Fruit fly (Drosophila melanogaster) whole organism, embryonic: ENCODE data around the gene Jhbp3.

Source experiments
- Abd-B ChIP-seq: fragments of 200-800 bp; sonication (Bioruptor generic); optimal IDR thresholded peaks from 2 replicates; lab custom pipeline; 2018; ENCODE audit warnings: missing biosample characterization, mild to moderate bottlenecking, missing genetic modification characterization, moderate library complexity
- Aef1 ChIP-seq: fragments of 200-800 bp; sonication (Bioruptor generic); IDR thresholded peaks from 3 replicates; pipeline ENCODE4 v1.3.6; 2022; ENCODE audit warnings: missing biosample characterization, missing genetic modification characterization
- CG10321 ChIP-seq: fragments of 200-800 bp; sonication (Bioruptor generic); IDR thresholded peaks from 2 replicates; pipeline ENCODE4 v1.3.6; 2022; ENCODE audit warnings: missing biosample characterization, missing genetic modification characterization
- CG11560 ChIP-seq: fragments of 200-800 bp; sonication (Bioruptor generic); IDR thresholded peaks from 3 replicates; pipeline ENCODE4 v1.3.6; 2022; ENCODE audit warnings: missing biosample characterization, missing genetic modification characterization
- CG11723 ChIP-seq: fragments of 200-800 bp; sonication (Bioruptor generic); optimal IDR thresholded peaks from 2 replicates; lab custom pipeline; 2017; ENCODE audit warnings: missing biosample characterization, mild to moderate bottlenecking, missing genetic modification characterization
- CG12155 ChIP-seq: fragments of 200-800 bp; sonication (Bioruptor generic); optimal IDR thresholded peaks from 3 replicates; lab custom pipeline; 2016; ENCODE audit warnings: missing biosample characterization, missing genetic modification characterization
- CG13123 ChIP-seq: fragments of 200-800 bp; sonication (Bioruptor generic); optimal IDR thresholded peaks from 2 replicates; lab custom pipeline; 2016; ENCODE audit warnings: missing biosample characterization, missing genetic modification characterization
- CG14050 ChIP-seq: fragments of 200-800 bp; sonication (Bioruptor generic); IDR thresholded peaks from 3 replicates; pipeline ENCODE4 v1.3.6; 2022; ENCODE audit warnings: missing biosample characterization, missing genetic modification characterization
- CG15073 ChIP-seq: fragments of 200-800 bp; sonication (Bioruptor generic); optimal IDR thresholded peaks from 2 replicates; lab custom pipeline; 2016; ENCODE audit warnings: missing biosample characterization, missing genetic modification characterization
- CG17328 ChIP-seq: fragments of 200-800 bp; sonication (Bioruptor generic); IDR thresholded peaks from 2 replicates; pipeline ENCODE4 v1.3.6; 2022; ENCODE audit warnings: missing biosample characterization, missing genetic modification characterization
- CG17385 ChIP-seq: fragments of 200-800 bp; sonication (Bioruptor generic); optimal IDR thresholded peaks from 3 replicates; lab custom pipeline; 2018; ENCODE audit warnings: missing biosample characterization, mild to moderate bottlenecking, missing genetic modification characterization
- CG1792 ChIP-seq: fragments of 200-800 bp; sonication (Bioruptor generic); optimal IDR thresholded peaks from 2 replicates; lab custom pipeline; 2016; ENCODE audit warnings: missing biosample characterization, missing genetic modification characterization
- CG18599 ChIP-seq: fragments of 200-800 bp; sonication (Bioruptor generic); optimal IDR thresholded peaks from 3 replicates; lab custom pipeline; 2017; ENCODE audit warnings: missing biosample characterization, missing genetic modification characterization, mild to moderate bottlenecking, moderate library complexity, missing genetic modification reagents
- CG2712 ChIP-seq: fragments of 200-800 bp; optimal IDR thresholded peaks from 3 replicates; lab custom pipeline; 2019; ENCODE audit warnings: missing biosample characterization, mild to moderate bottlenecking, missing genetic modification characterization, moderate library complexity
- CG31365 ChIP-seq: fragments of 200-800 bp; sonication (Bioruptor generic); optimal IDR thresholded peaks from 2 replicates; lab custom pipeline; 2018; ENCODE audit warnings: missing biosample characterization, mild to moderate bottlenecking, missing genetic modification characterization
- CG34422 ChIP-seq: fragments of 200-800 bp; sonication (Bioruptor generic); IDR thresholded peaks from 3 replicates; pipeline ENCODE4 v1.3.6; 2022; ENCODE audit warnings: missing biosample characterization, missing genetic modification characterization
- CG6272 ChIP-seq: fragments of 200-800 bp; sonication (Bioruptor generic); IDR thresholded peaks from 2 replicates; pipeline ENCODE4 v1.3.6; 2022; ENCODE audit warnings: missing biosample characterization, missing genetic modification characterization
- CG8290 ChIP-seq, 3 experiments: fragments of 200-800 bp; sonication (Bioruptor generic); optimal IDR thresholded peaks; 2 replicates each; lab custom pipeline; 2016 to 2019; ENCODE audit warnings: missing biosample characterization in 3 of 3, missing genetic modification characterization in 3 of 3, mild to moderate bottlenecking in 2 of 3, moderate library complexity in 1 of 3
- CG8924 ChIP-seq: fragments of 200-800 bp; optimal IDR thresholded peaks from 3 replicates; lab custom pipeline; 2019; ENCODE audit warnings: missing biosample characterization, mild to moderate bottlenecking, missing genetic modification characterization, moderate library complexity
- D ChIP-seq, 2 experiments: fragments of 200-800 bp in 1 of 2; fragments of >200 bp in 1 of 2; sonication (Bioruptor generic) in 1 of 2; optimal IDR thresholded peaks; 2 replicates in 1 of 2; 3 replicates in 1 of 2; lab custom pipeline; 2017; ENCODE audit warnings: mild to moderate bottlenecking in 1 of 2, missing biosample characterization in 1 of 2, missing genetic modification characterization in 1 of 2, missing genetic modification reagents in 1 of 2
- Dbx ChIP-seq: fragments of 200-800 bp; sonication (Bioruptor generic); IDR thresholded peaks from 3 replicates; pipeline ENCODE4 v1.3.6; 2022; ENCODE audit warnings: missing biosample characterization, missing genetic modification characterization
- Doc2 ChIP-seq: fragments of 200-800 bp; sonication (Bioruptor generic); IDR thresholded peaks from 2 replicates; pipeline ENCODE4 v1.3.6; 2022; ENCODE audit warnings: missing biosample characterization, missing genetic modification characterization
- H2.0 ChIP-seq: fragments of 200-800 bp; sonication (Bioruptor generic); IDR thresholded peaks from 2 replicates; pipeline ENCODE4 v1.3.6; 2022; ENCODE audit warnings: missing biosample characterization, missing genetic modification characterization
- HLH3B ChIP-seq: fragments of 200-800 bp; sonication (Bioruptor generic); IDR thresholded peaks from 2 replicates; pipeline ENCODE4 v1.3.6; 2022; ENCODE audit warnings: missing biosample characterization, missing genetic modification characterization
- HmgD ChIP-seq: fragments of 200-800 bp; sonication (Bioruptor generic); optimal IDR thresholded peaks from 3 replicates; lab custom pipeline; 2016; ENCODE audit warnings: missing biosample characterization, missing genetic modification characterization
- Hr51 ChIP-seq, 2 experiments: fragments of 200-800 bp; sonication (Bioruptor generic); optimal IDR thresholded peaks; 2 replicates in 1 of 2; 3 replicates in 1 of 2; lab custom pipeline; 2016 to 2018; ENCODE audit warnings: missing biosample characterization in 2 of 2, missing genetic modification characterization in 2 of 2, mild to moderate bottlenecking in 1 of 2, moderate library complexity in 1 of 2
- Ssrp ChIP-seq: fragments of 200-800 bp; sonication (Bioruptor generic); optimal IDR thresholded peaks from 2 replicates; lab custom pipeline; 2018; ENCODE audit warnings: missing biosample characterization, mild to moderate bottlenecking, missing genetic modification characterization, moderate library complexity
- crp ChIP-seq, 2 experiments: fragments of 200-800 bp; sonication (Bioruptor generic); optimal IDR thresholded peaks; 2 replicates in 1 of 2; 3 replicates in 1 of 2; lab custom pipeline; 2017; ENCODE audit warnings: missing biosample characterization in 2 of 2, missing genetic modification characterization in 2 of 2, mild to moderate bottlenecking in 1 of 2, moderate library complexity in 1 of 2
- da ChIP-seq: fragments of 200-800 bp; sonication (Bioruptor generic); optimal IDR thresholded peaks from 2 replicates; lab custom pipeline; 2016; ENCODE audit warnings: missing biosample characterization, missing genetic modification characterization
- disco-r ChIP-seq: fragments of 200-800 bp; sonication (Bioruptor generic); optimal IDR thresholded peaks from 2 replicates; lab custom pipeline; 2016; ENCODE audit warnings: missing biosample characterization, missing genetic modification characterization
- eve ChIP-seq, 2 experiments: fragments of >200 bp; optimal IDR thresholded peaks; 2 replicates each; lab custom pipeline; 2017; ENCODE audit warnings: missing biosample characterization in 2 of 2, missing genetic modification characterization in 2 of 2
- exex ChIP-seq: fragments of 200-800 bp; sonication (Bioruptor generic); optimal IDR thresholded peaks from 4 replicates; lab custom pipeline; 2018; ENCODE audit warnings: missing biosample characterization, mild to moderate bottlenecking, missing genetic modification characterization, moderate library complexity
- eyg ChIP-seq: fragments of 200-800 bp; sonication (Bioruptor generic); optimal IDR thresholded peaks from 3 replicates; lab custom pipeline; 2016; ENCODE audit warnings: missing biosample characterization, missing genetic modification characterization
- fd102C ChIP-seq: fragments of 200-800 bp; sonication (Bioruptor generic); optimal IDR thresholded peaks from 2 replicates; lab custom pipeline; 2018; ENCODE audit warnings: missing biosample characterization, mild to moderate bottlenecking, missing genetic modification characterization, moderate library complexity
- gcm2 ChIP-seq: fragments of 200-800 bp; sonication (Bioruptor generic); optimal IDR thresholded peaks from 2 replicates; lab custom pipeline; 2016; ENCODE audit warnings: missing biosample characterization, missing genetic modification characterization
- gfzf ChIP-seq: fragments of 200-800 bp; sonication (Bioruptor generic); optimal IDR thresholded peaks from 2 replicates; lab custom pipeline; 2016; ENCODE audit warnings: missing biosample characterization, mild to moderate bottlenecking, missing genetic modification characterization, moderate library complexity
- gsb-n ChIP-seq: fragments of 200-800 bp; sonication (Bioruptor generic); optimal IDR thresholded peaks from 3 replicates; lab custom pipeline; 2018; ENCODE audit warnings: missing biosample characterization, mild to moderate bottlenecking, missing genetic modification characterization
- h ChIP-seq: fragments of >200 bp; optimal IDR thresholded peaks from 2 replicates; lab custom pipeline; 2017
- ham ChIP-seq: fragments of 200-800 bp; sonication (Bioruptor generic); IDR thresholded peaks from 2 replicates; pipeline ENCODE4 v1.3.6; 2022; ENCODE audit warnings: missing biosample characterization, missing genetic modification characterization
- ind ChIP-seq: fragments of 200-800 bp; sonication (Bioruptor generic); optimal IDR thresholded peaks from 3 replicates; lab custom pipeline; 2016; ENCODE audit warnings: missing biosample characterization, missing genetic modification characterization
- lilli ChIP-seq: fragments of 200-800 bp; sonication (Bioruptor generic); optimal IDR thresholded peaks from 3 replicates; lab custom pipeline; 2016; ENCODE audit warnings: missing biosample characterization, missing genetic modification characterization
- pros ChIP-seq: fragments of 200-800 bp; sonication (Bioruptor generic); optimal IDR thresholded peaks from 3 replicates; lab custom pipeline; 2019; ENCODE audit warnings: missing biosample characterization, mild to moderate bottlenecking, missing genetic modification characterization, moderate library complexity
- psq ChIP-seq: fragments of 200-800 bp; sonication (Bioruptor generic); optimal IDR thresholded peaks from 2 replicates; lab custom pipeline; 2017; ENCODE audit warnings: missing biosample characterization, missing genetic modification characterization
- ranshi ChIP-seq: fragments of 200-800 bp; sonication (Bioruptor generic); IDR thresholded peaks from 2 replicates; pipeline ENCODE4 v1.3.6; 2022; ENCODE audit warnings: missing biosample characterization, missing genetic modification characterization
- sug ChIP-seq: fragments of 200-800 bp; optimal IDR thresholded peaks from 2 replicates; lab custom pipeline; 2019; ENCODE audit warnings: missing biosample characterization, mild to moderate bottlenecking, missing genetic modification characterization, moderate library complexity
- tin ChIP-seq: fragments of 200-800 bp; sonication (Bioruptor generic); optimal IDR thresholded peaks from 3 replicates; lab custom pipeline; 2016; ENCODE audit warnings: missing biosample characterization, missing genetic modification characterization
- tio ChIP-seq: fragments of 200-800 bp; sonication (Bioruptor generic); optimal IDR thresholded peaks from 2 replicates; lab custom pipeline; 2017; ENCODE audit warnings: missing biosample characterization, missing genetic modification characterization, inconsistent platforms
- twi ChIP-seq: fragments of 200-800 bp; optimal IDR thresholded peaks from 2 replicates; lab custom pipeline; 2019; ENCODE audit warnings: missing biosample characterization, mild to moderate bottlenecking, missing genetic modification characterization, moderate library complexity
- tx ChIP-seq: fragments of 200-800 bp; sonication (Bioruptor generic); optimal IDR thresholded peaks from 2 replicates; lab custom pipeline; 2016; ENCODE audit warnings: missing biosample characterization, missing genetic modification characterization
- unc-4 ChIP-seq: fragments of 200-800 bp; sonication (Bioruptor generic); IDR thresholded peaks from 2 replicates; pipeline ENCODE4 v1.3.6; 2022; ENCODE audit warnings: missing biosample characterization, missing genetic modification characterization; ENCODE audit not compliant: partially characterized antibody

The Jhbp3 gene

DNA sequence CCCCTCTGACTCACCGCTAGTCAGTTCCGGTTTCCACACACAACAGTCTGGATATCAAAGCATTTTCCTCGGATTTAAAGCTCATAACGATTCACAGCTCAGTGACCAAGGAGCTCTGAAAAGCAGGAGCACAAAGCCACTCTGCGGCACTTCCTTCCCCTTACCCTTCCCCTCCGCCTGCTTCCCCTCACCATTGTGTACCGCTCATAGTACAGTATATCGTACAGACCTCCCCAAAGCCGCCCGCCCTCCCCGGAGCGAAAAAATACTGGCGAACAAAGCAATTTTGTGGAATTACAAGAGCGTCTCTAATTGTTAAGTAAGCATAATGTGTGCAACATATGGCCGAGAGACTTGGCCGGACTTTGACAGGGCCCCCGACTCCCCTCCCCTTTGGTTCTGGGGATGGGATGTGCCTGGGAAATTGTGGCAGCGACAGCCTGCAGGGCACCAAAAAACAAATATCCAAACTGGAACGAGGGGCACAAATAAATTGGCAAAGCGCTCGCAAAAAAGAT is 26.1 kb upstream of the Jhbp3 start (continued):
- no peak for TF ChIP-seq tio (GFP tag; lab: Kevin White, UChicago)
- TF ChIP-seq CG18599 = no peak
- no peak for TF ChIP-seq H2.0 (GFP tag; lab: Robert Waterston, UW)
- no peak for TF ChIP-seq ind (GFP tag; lab: Kevin White, UChicago)
- TF ChIP-seq ham (GFP tag; lab: Robert Waterston, UW) = no peak
- TF ChIP-seq Aef1 (GFP tag; lab: Robert Waterston, UW) = no peak
- no peak for TF ChIP-seq CG31365 (tag; lab: Kevin White, UChicago)
- TF ChIP-seq HLH3B (GFP tag; lab: Robert Waterston, UW) = no peak
- TF ChIP-seq gsb-n (tag; lab: Kevin White, UChicago) = peak; percentile 30
- no peak for TF ChIP-seq Dbx (GFP tag; lab: Robert Waterston, UW)
- no peak for TF ChIP-seq Doc2 (GFP tag; lab: Robert Waterston, UW)
- no peak for TF ChIP-seq CG13123 (GFP tag; lab: Kevin White, UChicago)
- TF ChIP-seq CG1792 (GFP tag; lab: Kevin White, UChicago) = no peak
- TF ChIP-seq HmgD (GFP tag; lab: Kevin White, UChicago) = no peak
- no peak for TF ChIP-seq fd102C (GFP tag; lab: Kevin White, UChicago)
- TF ChIP-seq CG11723 (GFP tag; lab: Kevin White, UChicago) = no peak
- no peak for TF ChIP-seq crp (GFP tag; optimal IDR thresholded peaks at IDR 0.05; lab: Kevin White, UChicago)
- TF ChIP-seq CG15073 = no peak
- TF ChIP-seq CG17328 (GFP tag; lab: Robert Waterston, UW) = no peak
- TF ChIP-seq CG17385 (GFP tag; lab: Kevin White, UChicago) = no peak
- TF ChIP-seq CG11560 (tag; lab: Robert Waterston, UW) = no peak
- no peak for TF ChIP-seq Ssrp
- no peak for TF ChIP-seq CG10321
- TF ChIP-seq gfzf = no peak
- no peak for TF ChIP-seq D (optimal IDR thresholded peaks at IDR 0.05; lab: Kevin White, UChicago)
- TF ChIP-seq D (GFP tag; optimal IDR thresholded peaks at IDR 0.05; lab: Kevin White, UChicago) = peak; percentile 33
- TF ChIP-seq twi (tag; lab: Kevin White, UChicago) = peak; percentile 85
- no peak for TF ChIP-seq CG8924
- no peak for TF ChIP-seq tin (GFP tag; lab: Kevin White, UChicago)
- no peak for TF ChIP-seq psq
- TF ChIP-seq ranshi (GFP tag; lab: Robert Waterston, UW) = no peak
- no peak for TF ChIP-seq tx (GFP tag; lab: Kevin White, UChicago)
- no peak for TF ChIP-seq sug
- no peak for TF ChIP-seq unc-4
- no peak for TF ChIP-seq gcm2
- no peak for TF ChIP-seq CG2712
- no peak for TF ChIP-seq Abd-B (GFP tag; lab: Kevin White, UChicago)
- no peak for TF ChIP-seq exex (tag; lab: Kevin White, UChicago)
- TF ChIP-seq eve (GFP tag; optimal IDR thresholded peaks at IDR 0.05; lab: Kevin White, UChicago) = no peak
- TF ChIP-seq CG34422 (GFP tag; lab: Robert Waterston, UW) = 0 out of 3 replicates have a peak, but pooled peaks have one; percentile 20
- no peak for TF ChIP-seq disco-r (GFP tag; lab: Kevin White, UChicago)
- TF ChIP-seq CG14050 = no peak
- no peak for TF ChIP-seq CG8290 (GFP tag; optimal IDR thresholded peaks at IDR 0.05; lab: Kevin White, UChicago)
- TF ChIP-seq CG8290 (tag; optimal IDR thresholded peaks at IDR 0.05; lab: Kevin White, UChicago) = peak in 1 of 2 experiments; percentile 19
- no peak for TF ChIP-seq CG6272 (GFP tag; lab: Robert Waterston, UW)
- TF ChIP-seq h (lab: Kevin White, UChicago) = no peak
- no peak for TF ChIP-seq eyg (GFP tag; lab: Kevin White, UChicago)
- TF ChIP-seq CG12155 (GFP tag; lab: Kevin White, UChicago) = no peak
- TF ChIP-seq Hr51 (GFP tag; optimal IDR thresholded peaks at IDR 0.05; lab: Kevin White, UChicago) = no peak
- no peak for TF ChIP-seq lilli (GFP tag; lab: Kevin White, UChicago)
- TF ChIP-seq pros = peak; percentile 51
- no peak for TF ChIP-seq da (GFP tag; lab: Kevin White, UChicago)
